Fruit fly (Drosophila melanogaster) whole organism, embryonic: ENCODE data around the gene CG18130.

Experiments used
- CG11093 ChIP-seq: fragments of 200-800 bp; sonication (Bioruptor generic); IDR thresholded peaks from 3 replicates; pipeline ENCODE4 v1.3.6; 2022; ENCODE audit warnings: missing biosample characterization, missing genetic modification characterization
- CG11398 ChIP-seq: fragments of 200-800 bp; sonication (Bioruptor generic); optimal IDR thresholded peaks from 2 replicates; lab custom pipeline; 2016; ENCODE audit warnings: missing biosample characterization, missing genetic modification characterization
- CG11456 ChIP-seq: fragments of 200-800 bp; sonication (Bioruptor generic); IDR thresholded peaks from 3 replicates; pipeline ENCODE4 v1.3.6; 2022; ENCODE audit warnings: missing biosample characterization, missing genetic modification characterization
- CG12104 ChIP-seq: fragments of 200-800 bp; sonication (Bioruptor generic); optimal IDR thresholded peaks from 3 replicates; lab custom pipeline; 2016; ENCODE audit warnings: missing biosample characterization, missing genetic modification characterization
- CG1233 ChIP-seq: fragments of 200-800 bp; sonication (Bioruptor generic); optimal IDR thresholded peaks from 4 replicates; lab custom pipeline; 2018; ENCODE audit warnings: missing biosample characterization, mild to moderate bottlenecking, missing genetic modification characterization
- CG12769 ChIP-seq: fragments of 200-800 bp; sonication (Bioruptor generic); optimal IDR thresholded peaks from 2 replicates; lab custom pipeline; 2019; ENCODE audit warnings: missing biosample characterization, mild to moderate bottlenecking, missing genetic modification characterization, moderate library complexity
- CG13424 ChIP-seq: fragments of 200-800 bp; sonication (Bioruptor generic); optimal IDR thresholded peaks from 2 replicates; lab custom pipeline; 2019; ENCODE audit warnings: missing biosample characterization, mild to moderate bottlenecking, missing genetic modification characterization, moderate library complexity
- CG14710 ChIP-seq: fragments of 200-800 bp; sonication (Bioruptor generic); optimal IDR thresholded peaks from 3 replicates; lab custom pipeline; 2019; ENCODE audit warnings: missing biosample characterization, mild to moderate bottlenecking, missing genetic modification characterization, moderate library complexity
- CG15073 ChIP-seq: fragments of 200-800 bp; sonication (Bioruptor generic); optimal IDR thresholded peaks from 2 replicates; lab custom pipeline; 2016; ENCODE audit warnings: missing biosample characterization, missing genetic modification characterization
- CG17361 ChIP-seq: fragments of 200-800 bp; sonication (Bioruptor generic); IDR thresholded peaks from 3 replicates; pipeline ENCODE4 v1.3.6; 2022; ENCODE audit warnings: missing biosample characterization, missing genetic modification characterization
- CG17568 ChIP-seq: fragments of 200-800 bp; sonication (Bioruptor generic); optimal IDR thresholded peaks from 2 replicates; lab custom pipeline; 2018; ENCODE audit warnings: missing biosample characterization, mild to moderate bottlenecking, missing genetic modification characterization, moderate library complexity
- CG30403 ChIP-seq: fragments of 200-800 bp; sonication (Bioruptor generic); optimal IDR thresholded peaks from 3 replicates; lab custom pipeline; 2016; ENCODE audit warnings: missing biosample characterization, missing genetic modification characterization
- CG3163 ChIP-seq: fragments of 200-800 bp; sonication (Bioruptor generic); optimal IDR thresholded peaks from 3 replicates; lab custom pipeline; 2016; ENCODE audit warnings: missing biosample characterization, missing genetic modification characterization
- CG32772 ChIP-seq: fragments of 200-800 bp; sonication (Bioruptor generic); IDR thresholded peaks from 2 replicates; pipeline ENCODE4 v1.3.6; 2022; ENCODE audit warnings: missing biosample characterization, missing genetic modification characterization
- CG3281 ChIP-seq: fragments of 200-800 bp; sonication (Bioruptor generic); optimal IDR thresholded peaks from 3 replicates; lab custom pipeline; 2017; ENCODE audit warnings: missing biosample characterization, mild to moderate bottlenecking, missing genetic modification characterization
- CG3407 ChIP-seq: fragments of 200-800 bp; sonication (Bioruptor generic); optimal IDR thresholded peaks from 2 replicates; lab custom pipeline; 2018; ENCODE audit warnings: missing biosample characterization, mild to moderate bottlenecking, missing genetic modification characterization
- CG5180 ChIP-seq: fragments of 200-800 bp; sonication (Bioruptor generic); optimal IDR thresholded peaks from 3 replicates; lab custom pipeline; 2017; ENCODE audit warnings: missing biosample characterization, missing genetic modification characterization, mild to moderate bottlenecking, moderate library complexity, missing genetic modification reagents
- CG6175 ChIP-seq: fragments of 200-800 bp; sonication (Bioruptor generic); IDR thresholded peaks from 3 replicates; pipeline ENCODE4 v1.3.6; 2022; ENCODE audit warnings: missing biosample characterization, missing genetic modification characterization
- CG6689 ChIP-seq: fragments of 200-800 bp; sonication (Bioruptor generic); IDR thresholded peaks from 2 replicates; pipeline ENCODE4 v1.3.6; 2022; ENCODE audit warnings: missing biosample characterization, missing genetic modification characterization
- CHES-1-like ChIP-seq: fragments of 200-800 bp; sonication (Bioruptor generic); optimal IDR thresholded peaks from 2 replicates; lab custom pipeline; 2016; ENCODE audit warnings: missing biosample characterization, missing genetic modification characterization
- D19B ChIP-seq: fragments of 200-800 bp; sonication (Bioruptor generic); optimal IDR thresholded peaks from 2 replicates; lab custom pipeline; 2017; ENCODE audit warnings: missing biosample characterization, mild to moderate bottlenecking, missing genetic modification characterization
- Ets65A ChIP-seq: fragments of 200-800 bp; sonication (Bioruptor generic); peaks from one replicate; lab custom pipeline; 2016; ENCODE audit warnings: missing biosample characterization, missing genetic modification characterization
- MESR4 ChIP-seq: fragments of 200-800 bp; sonication (Bioruptor generic); optimal IDR thresholded peaks from 2 replicates; lab custom pipeline; 2018; ENCODE audit warnings: missing biosample characterization, mild to moderate bottlenecking, missing genetic modification characterization, moderate library complexity
- Neu2 ChIP-seq: fragments of 200-800 bp; sonication (Bioruptor generic); optimal IDR thresholded peaks from 3 replicates; lab custom pipeline; 2016; ENCODE audit warnings: missing biosample characterization, missing genetic modification characterization, borderline replicate concordance
- Rfx ChIP-seq: fragments of 200-800 bp; sonication (Bioruptor generic); IDR thresholded peaks from 2 replicates; pipeline ENCODE4 v1.3.6; 2022; ENCODE audit warnings: missing biosample characterization, missing genetic modification characterization
- ac ChIP-seq: fragments of 200-800 bp; sonication (Bioruptor generic); optimal IDR thresholded peaks from 3 replicates; lab custom pipeline; 2017; ENCODE audit warnings: missing biosample characterization, mild to moderate bottlenecking, missing genetic modification characterization
- bbx ChIP-seq: fragments of 200-800 bp; sonication (Bioruptor generic); IDR thresholded peaks from 2 replicates; pipeline ENCODE4 v1.3.6; 2022; ENCODE audit warnings: missing biosample characterization, missing genetic modification characterization; ENCODE audit not compliant: partially characterized antibody
- chn ChIP-seq: fragments of 200-800 bp; sonication (Bioruptor generic); optimal IDR thresholded peaks from 2 replicates; lab custom pipeline; 2016; ENCODE audit warnings: missing biosample characterization, missing genetic modification characterization
- crc ChIP-seq: fragments of 200-800 bp; sonication (Bioruptor generic); optimal IDR thresholded peaks from 2 replicates; lab custom pipeline; 2016; ENCODE audit warnings: missing biosample characterization, missing genetic modification characterization
- dmrt99B ChIP-seq: fragments of 200-800 bp; sonication (Bioruptor generic); optimal IDR thresholded peaks from 2 replicates; lab custom pipeline; 2018; ENCODE audit warnings: missing biosample characterization, mild to moderate bottlenecking, missing genetic modification characterization, moderate library complexity
- ewg ChIP-seq: fragments of 200-800 bp; sonication (Bioruptor generic); optimal IDR thresholded peaks from 3 replicates; lab custom pipeline; 2017; ENCODE audit warnings: mild to moderate bottlenecking, missing biosample characterization, missing genetic modification reagents, missing genetic modification characterization
- fru ChIP-seq: fragments of >200 bp; optimal IDR thresholded peaks from 2 replicates; lab custom pipeline; 2017
- gcm2 ChIP-seq: fragments of 200-800 bp; sonication (Bioruptor generic); optimal IDR thresholded peaks from 2 replicates; lab custom pipeline; 2016; ENCODE audit warnings: missing biosample characterization, missing genetic modification characterization
- grn ChIP-seq: fragments of 200-800 bp; sonication (Bioruptor generic); optimal IDR thresholded peaks from 3 replicates; lab custom pipeline; 2017; ENCODE audit warnings: missing biosample characterization, missing genetic modification characterization
- hb ChIP-seq: fragments of 200-800 bp; sonication (Bioruptor generic); IDR thresholded peaks from 3 replicates; pipeline ENCODE4 v1.3.6; 2022; ENCODE audit warnings: missing biosample characterization, missing genetic modification characterization; ENCODE audit not compliant: partially characterized antibody
- jing ChIP-seq: fragments of 200-800 bp; sonication (Bioruptor generic); optimal IDR thresholded peaks from 2 replicates; lab custom pipeline; 2018; ENCODE audit warnings: missing biosample characterization, mild to moderate bottlenecking, missing genetic modification characterization
- kni ChIP-seq: fragments of 200-800 bp; sonication (Bioruptor generic); optimal IDR thresholded peaks from 3 replicates; lab custom pipeline; 2017; ENCODE audit warnings: mild to moderate bottlenecking, missing biosample characterization, missing genetic modification reagents, missing genetic modification characterization
- lab ChIP-seq: fragments of 200-800 bp; sonication (Bioruptor generic); optimal IDR thresholded peaks from 3 replicates; lab custom pipeline; 2017; ENCODE audit warnings: missing biosample characterization, missing genetic modification characterization, mild to moderate bottlenecking, moderate library complexity, missing genetic modification reagents
- mam ChIP-seq: fragments of 200-800 bp; sonication (Bioruptor generic); optimal IDR thresholded peaks from 3 replicates; lab custom pipeline; 2016; ENCODE audit warnings: missing biosample characterization, missing genetic modification characterization
- pzg ChIP-seq: fragments of 200-800 bp; sonication (Bioruptor generic); optimal IDR thresholded peaks from 3 replicates; lab custom pipeline; 2018; ENCODE audit warnings: missing biosample characterization, mild to moderate bottlenecking, missing genetic modification characterization, moderate library complexity
- sqz ChIP-seq: fragments of 200-800 bp; sonication (Bioruptor generic); optimal IDR thresholded peaks from 3 replicates; lab custom pipeline; 2018; ENCODE audit warnings: missing biosample characterization, mild to moderate bottlenecking, missing genetic modification characterization
- ssp ChIP-seq: fragments of 200-800 bp; sonication (Bioruptor generic); IDR thresholded peaks from 2 replicates; pipeline ENCODE4 v1.3.6; 2022; ENCODE audit warnings: missing biosample characterization, missing genetic modification characterization
- tio ChIP-seq: fragments of 200-800 bp; sonication (Bioruptor generic); optimal IDR thresholded peaks from 2 replicates; lab custom pipeline; 2017; ENCODE audit warnings: missing biosample characterization, missing genetic modification characterization, inconsistent platforms
- unc-4 ChIP-seq: fragments of 200-800 bp; sonication (Bioruptor generic); IDR thresholded peaks from 2 replicates; pipeline ENCODE4 v1.3.6; 2022; ENCODE audit warnings: missing biosample characterization, missing genetic modification characterization; ENCODE audit not compliant: partially characterized antibody

CG18130 gene

dm6 chrX:11987664-11988063, 4.9 kb downstream of the CG18130 start, which contains the start of gene gd:
TSS of gene gd (minus strand) at chrX:11987764.
- TF ChIP-seq CG30403 (GFP tag; lab: Kevin White, UChicago) (no peak), CG3407 (GFP tag; lab: Kevin White, UChicago) (no peak), D19B (GFP tag; lab: Kevin White, UChicago) (no peak), CG11456 (GFP tag; lab: Robert Waterston, UW) (no peak), CG12104 (no peak), CG13424 (tag; lab: Kevin White, UChicago) (no peak), dmrt99B (tag; lab: Kevin White, UChicago) (no peak), CG17568 (GFP tag; lab: Kevin White, UChicago) (no peak), pzg (GFP tag; lab: Kevin White, UChicago) (no peak), CG17361 (GFP tag; lab: Robert Waterston, UW) (no peak), CG14710 (tag; lab: Kevin White, UChicago) (no peak), CG12769 (tag; lab: Kevin White, UChicago) (no peak), mam (no peak), MESR4 (GFP tag; lab: Kevin White, UChicago) (no peak), CG3163 (GFP tag; lab: Kevin White, UChicago) (no peak)

DNA sequence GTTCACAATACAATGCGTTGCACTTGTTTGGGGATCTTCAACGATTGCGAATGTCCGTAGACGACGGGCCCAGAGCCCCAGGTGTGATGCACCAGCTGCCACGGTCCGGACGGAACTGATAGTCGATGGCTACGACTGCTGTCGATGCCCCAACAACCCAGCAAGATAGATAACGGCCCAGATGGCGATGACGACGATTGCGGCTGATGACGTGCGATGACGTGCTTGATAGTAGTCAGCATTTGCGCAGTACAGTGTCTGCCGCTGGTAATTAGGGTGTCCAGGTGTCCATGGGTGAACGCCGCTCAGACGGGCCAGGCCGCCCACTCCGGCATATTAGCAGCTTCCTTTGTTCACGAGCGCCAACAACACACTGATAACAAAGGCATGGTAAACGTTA, 7.6 kb downstream of the CG18130 start, which contains the start of gene cac:
Gene cac, minus strand, starts transcription at position 101 of the 400 bp plus-strand sequence.
- TF ChIP-seq CG6689 (GFP tag; lab: Robert Waterston, UW) (no peak), chn (GFP tag; lab: Kevin White, UChicago) (no peak), CG11398 (GFP tag; lab: Kevin White, UChicago) (no peak), lab (GFP tag; lab: Kevin White, UChicago) (no peak), sqz (no peak), ssp (GFP tag; lab: Robert Waterston, UW) (no peak), CG15073 (no peak), dmrt99B (tag; lab: Kevin White, UChicago) (no peak), Rfx (GFP tag; lab: Robert Waterston, UW) (no peak), bbx (GFP tag; lab: Robert Waterston, UW) (no peak), CHES-1-like (no peak), jing (GFP tag; lab: Kevin White, UChicago) (no peak), CG3281 (GFP tag; lab: Kevin White, UChicago) (no peak), gcm2 (no peak), hb (GFP tag; lab: Robert Waterston, UW) (no peak), CG1233 (no peak)

dm6 chrX:11983838-11984237, 8.7 kb downstream of the CG18130 start:
- no peak for TF ChIP-seq unc-4 (GFP tag; lab: Robert Waterston, UW)
- TF ChIP-seq kni (GFP tag; lab: Kevin White, UChicago): no peak
- TF ChIP-seq CG6175: no peak
- no peak for TF ChIP-seq grn (GFP tag; lab: Kevin White, UChicago)
- TF ChIP-seq ac (GFP tag; lab: Kevin White, UChicago): no peak
- TF ChIP-seq tio (GFP tag; lab: Kevin White, UChicago): no peak
- TF ChIP-seq fru (lab: Kevin White, UChicago): no peak
- TF ChIP-seq Ets65A: peak; percentile 22
- no peak for TF ChIP-seq Neu2 (GFP tag; lab: Kevin White, UChicago)
- TF ChIP-seq CG5180: no peak
- peak; percentile 25 for TF ChIP-seq pzg (GFP tag; lab: Kevin White, UChicago)
- no peak for TF ChIP-seq CG32772
- no peak for TF ChIP-seq CG11093
- TF ChIP-seq ewg: peak; percentile 97
- TF ChIP-seq CG14710 (tag; lab: Kevin White, UChicago): peak; percentile 82
- TF ChIP-seq crc: no peak
- no peak for TF ChIP-seq ssp (GFP tag; lab: Robert Waterston, UW)
